Fruit fly (Drosophila melanogaster): Measurements from ENCODE around the gene Uch.

The Uch gene

DNA sequence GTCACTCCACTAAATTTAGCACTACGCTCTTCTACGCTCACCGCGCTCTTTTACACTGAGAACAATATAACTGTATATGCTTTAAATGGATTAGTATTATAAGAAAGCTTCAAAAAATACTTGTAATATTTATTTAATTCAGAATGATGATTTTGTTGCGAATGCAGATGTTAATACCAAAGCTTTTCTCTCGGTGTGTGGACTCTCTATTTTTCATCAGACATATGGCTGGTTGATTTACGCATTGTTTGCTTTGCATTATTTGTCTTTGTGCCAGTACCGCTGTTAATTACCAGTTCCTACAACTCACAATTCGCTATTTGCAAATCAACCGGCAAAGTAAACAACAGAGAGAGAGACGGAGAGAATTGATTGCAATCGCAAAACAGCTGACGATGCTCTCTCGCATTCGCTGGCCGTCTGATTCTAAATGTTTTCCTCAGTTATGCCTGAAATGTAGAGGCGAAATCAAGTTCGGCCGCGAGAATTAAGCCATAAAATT, 7.7 kb upstream of the Uch start (continued):
- peak; percentile 97 for TF ChIP-seq Sox102F (GFP tag; optimal IDR thresholded peaks at IDR 0.05)
- TF ChIP-seq Trl (optimal IDR thresholded peaks at IDR 0.05), result peak; percentile 56 to 92
- peak; percentile 87 for TF ChIP-seq Trl (GFP tag; optimal IDR thresholded peaks at IDR 0.05)
- peak; percentile 97 for TF ChIP-seq lab (GFP tag; optimal IDR thresholded peaks at IDR 0.05)
- TF ChIP-seq CG6689 (GFP tag; IDR thresholded peaks at IDR 0.05), result peak; percentile 97
- TF ChIP-seq vvl (GFP tag; IDR thresholded peaks at IDR 0.05), result peak; percentile 99
- peak; percentile 89 for TF ChIP-seq scrt (GFP tag; optimal IDR thresholded peaks at IDR 0.05)
- TF ChIP-seq Mad (GFP tag; optimal IDR thresholded peaks at IDR 0.05), result peak; percentile 97
- TF ChIP-seq Ptx1 (GFP tag; IDR thresholded peaks at IDR 0.05), result peak; percentile 99
- TF ChIP-seq emc (GFP tag; optimal IDR thresholded peaks at IDR 0.05), result peak; percentile 91
- peak; percentile 93 for TF ChIP-seq Camta (GFP tag; optimal IDR thresholded peaks at IDR 0.05)
- peak; percentile 95 for TF ChIP-seq CG18476 (GFP tag; optimal IDR thresholded peaks at IDR 0.05)
- TF ChIP-seq ken (GFP tag; IDR thresholded peaks at IDR 0.05), result peak; percentile 96
- peak; percentile 94 for TF ChIP-seq CG3726 (GFP tag; IDR thresholded peaks at IDR 0.05)
- TF ChIP-seq CG1832 (GFP tag; optimal IDR thresholded peaks at IDR 0.05), result no peak
- TF ChIP-seq CG18764 (GFP tag; optimal IDR thresholded peaks at IDR 0.05), result peak; percentile 93
- peak; percentile 93 for TF ChIP-seq salm (tag; optimal IDR thresholded peaks at IDR 0.05)
- TF ChIP-seq pan (optimal IDR thresholded peaks at IDR 0.05), result no peak
- TF ChIP-seq pan (GFP tag; optimal IDR thresholded peaks at IDR 0.05 in 1 of 2, IDR thresholded peaks at IDR 0.05 in 1 of 2), result peak in 1 of 2 experiments; percentile 98
- peak; percentile 90 for TF ChIP-seq en (GFP tag; optimal IDR thresholded peaks at IDR 0.05)
- TF ChIP-seq dimm (GFP tag; IDR thresholded peaks at IDR 0.05), result peak; percentile 94
- peak; percentile 95 for TF ChIP-seq jumu (GFP tag; optimal IDR thresholded peaks at IDR 0.05)
- TF ChIP-seq slbo (GFP tag; IDR thresholded peaks at IDR 0.05), result peak; percentile 99
- TF ChIP-seq br (optimal IDR thresholded peaks at IDR 0.05), result no peak
- peak; percentile 78 for TF ChIP-seq sqz (GFP tag; optimal IDR thresholded peaks at IDR 0.05)
- peak; percentile 87 for TF ChIP-seq ERR (GFP tag; optimal IDR thresholded peaks at IDR 0.05)
- TF ChIP-seq p53 (GFP tag; optimal IDR thresholded peaks at IDR 0.05), result peak; percentile 85
- TF ChIP-seq Ets97D (GFP tag; optimal IDR thresholded peaks at IDR 0.05), result peak; percentile 85
- no peak for TF ChIP-seq nerfin-2 (GFP tag; IDR thresholded peaks at IDR 0.05; ENCODE audit: partially characterized antibody)
- TF ChIP-seq Hmx (GFP tag; optimal IDR thresholded peaks at IDR 0.05), result peak; percentile 78
- TF ChIP-seq CG1529 (GFP tag; optimal IDR thresholded peaks at IDR 0.05), result peak; percentile 95
- no peak for TF ChIP-seq unc-4 (GFP tag; IDR thresholded peaks at IDR 0.05; ENCODE audit: partially characterized antibody)
- TF ChIP-seq CG12769 (tag; optimal IDR thresholded peaks at IDR 0.05), result peak; percentile 99
- TF ChIP-seq bbx (GFP tag; IDR thresholded peaks at IDR 0.05; ENCODE audit: partially characterized antibody), result no peak
- TF ChIP-seq fd3F (GFP tag; optimal IDR thresholded peaks at IDR 0.05), result peak; percentile 94
- TF ChIP-seq az2 (GFP tag; optimal IDR thresholded peaks at IDR 0.05), result peak; percentile 96
- TF ChIP-seq stc (GFP tag; IDR thresholded peaks at IDR 0.05), result peak; percentile 96
- no peak for TF ChIP-seq h (optimal IDR thresholded peaks at IDR 0.05)
- TF ChIP-seq CG34376 (GFP tag; optimal IDR thresholded peaks at IDR 0.05), result peak; percentile 94
- TF ChIP-seq gro (GFP tag; optimal IDR thresholded peaks at IDR 0.05), result peak; percentile 98
- TF ChIP-seq usp (GFP tag; optimal IDR thresholded peaks at IDR 0.05), result no peak
- TF ChIP-seq yki (optimal IDR thresholded peaks at IDR 0.05), result no peak
- TF ChIP-seq unpg (GFP tag; optimal IDR thresholded peaks at IDR 0.05), result peak; percentile 95
- TF ChIP-seq CG3407 (GFP tag; optimal IDR thresholded peaks at IDR 0.05), result peak; percentile 92
- peak; percentile 90 for TF ChIP-seq CG33557 (GFP tag; optimal IDR thresholded peaks at IDR 0.05)
- TF ChIP-seq Awh (GFP tag; IDR thresholded peaks at IDR 0.05), result peak; percentile 97
- TF ChIP-seq fd102C (GFP tag; optimal IDR thresholded peaks at IDR 0.05), result peak; percentile 83
- peak; percentile 81 for TF ChIP-seq Elba2 (GFP tag; optimal IDR thresholded peaks at IDR 0.05)
- peak; percentile 96 for TF ChIP-seq Nf-YA (GFP tag; IDR thresholded peaks at IDR 0.05)
- peak; percentile 91 for TF ChIP-seq crc (GFP tag; optimal IDR thresholded peaks at IDR 0.05)
- peak; percentile 93 for TF ChIP-seq Bdp1 (GFP tag; optimal IDR thresholded peaks at IDR 0.05)
- peak; percentile 99 for TF ChIP-seq Rfx (GFP tag; IDR thresholded peaks at IDR 0.05)
- TF ChIP-seq bigmax (GFP tag; optimal IDR thresholded peaks at IDR 0.05), result peak; percentile 65
